Fruit fly (Drosophila melanogaster) whole organism, embryonic: ENCODE data around the gene Claspin.
A peak's percentile ranks its signal among the peaks of the same experiment; 100 is the strongest.

Experiments used
- Awh ChIP-seq: fragments of 200-800 bp; sonication (Bioruptor generic); IDR thresholded peaks from 2 replicates; pipeline ENCODE4, ENCODE4 v1.3.6; 2022; ENCODE audit warnings: missing biosample characterization, missing genetic modification characterization
- Blimp-1 ChIP-seq: fragments of 200-800 bp; sonication (Bioruptor generic); optimal IDR thresholded peaks from 3 replicates; lab custom pipeline; 2018; ENCODE audit warnings: missing biosample characterization, missing genetic modification characterization, mild to moderate bottlenecking, moderate library complexity, missing genetic modification reagents
- CG10565 ChIP-seq: fragments of 200-800 bp; sonication (Bioruptor generic); optimal IDR thresholded peaks from 3 replicates; lab custom pipeline; 2016; ENCODE audit warnings: missing biosample characterization, mild to moderate bottlenecking, missing genetic modification characterization
- CG10959 ChIP-seq: fragments of 200-800 bp; sonication (Bioruptor generic); IDR thresholded peaks from 2 replicates; pipeline ENCODE4 v1.3.6; 2022; ENCODE audit warnings: missing biosample characterization, missing genetic modification characterization
- CG11696 ChIP-seq: fragments of 200-800 bp; sonication (Bioruptor generic); IDR thresholded peaks from 2 replicates; pipeline ENCODE4 v1.3.6; 2022; ENCODE audit warnings: missing biosample characterization, missing genetic modification characterization
- CG1602 ChIP-seq: fragments of 200-800 bp; sonication (Bioruptor generic); optimal IDR thresholded peaks from 3 replicates; lab custom pipeline; 2016; ENCODE audit warnings: missing biosample characterization, missing genetic modification characterization
- CG1603 ChIP-seq: fragments of 200-800 bp; sonication (Bioruptor generic); optimal IDR thresholded peaks from 2 replicates; lab custom pipeline; 2019; ENCODE audit warnings: missing biosample characterization, mild to moderate bottlenecking, missing genetic modification characterization, moderate library complexity
- CG17361 ChIP-seq: fragments of 200-800 bp; sonication (Bioruptor generic); IDR thresholded peaks from 3 replicates; pipeline ENCODE4 v1.3.6; 2022; ENCODE audit warnings: missing biosample characterization, missing genetic modification characterization
- CG1792 ChIP-seq: fragments of 200-800 bp; sonication (Bioruptor generic); optimal IDR thresholded peaks from 2 replicates; lab custom pipeline; 2016; ENCODE audit warnings: missing biosample characterization, missing genetic modification characterization
- CG18476 ChIP-seq: fragments of 200-800 bp; sonication (Bioruptor generic); optimal IDR thresholded peaks from 2 replicates; lab custom pipeline; 2016; ENCODE audit warnings: missing biosample characterization, mild to moderate bottlenecking, missing genetic modification characterization
- CG31441 ChIP-seq: fragments of 200-800 bp; sonication (Bioruptor generic); IDR thresholded peaks from 2 replicates; pipeline ENCODE4 v1.3.6; 2022; ENCODE audit warnings: missing biosample characterization, missing genetic modification characterization
- CG3281 ChIP-seq: fragments of 200-800 bp; sonication (Bioruptor generic); optimal IDR thresholded peaks from 3 replicates; lab custom pipeline; 2017; ENCODE audit warnings: missing biosample characterization, mild to moderate bottlenecking, missing genetic modification characterization
- CG4360 ChIP-seq: fragments of 200-800 bp; sonication (Bioruptor generic); IDR thresholded peaks from 2 replicates; pipeline ENCODE4 v1.3.6; 2022; ENCODE audit warnings: missing biosample characterization, missing genetic modification characterization
- CG5180 ChIP-seq: fragments of 200-800 bp; sonication (Bioruptor generic); optimal IDR thresholded peaks from 3 replicates; lab custom pipeline; 2017; ENCODE audit warnings: missing biosample characterization, missing genetic modification characterization, mild to moderate bottlenecking, moderate library complexity, missing genetic modification reagents
- CG8089 ChIP-seq: fragments of 200-800 bp; sonication (Bioruptor generic); optimal IDR thresholded peaks from 3 replicates; lab custom pipeline; 2016; ENCODE audit warnings: missing biosample characterization, missing genetic modification characterization
- CG8388 ChIP-seq: fragments of 200-800 bp; sonication (Bioruptor generic); optimal IDR thresholded peaks from 2 replicates; lab custom pipeline; 2019; ENCODE audit warnings: missing biosample characterization, mild to moderate bottlenecking, missing genetic modification characterization, moderate library complexity
- CrebB ChIP-seq: fragments of 200-800 bp; sonication (Bioruptor generic); optimal IDR thresholded peaks from 3 replicates; lab custom pipeline; 2018; ENCODE audit warnings: missing biosample characterization, mild to moderate bottlenecking, missing genetic modification characterization
- Dad ChIP-seq: fragments of 200-800 bp; sonication (Bioruptor generic); optimal IDR thresholded peaks from 3 replicates; lab custom pipeline; 2016; ENCODE audit warnings: missing biosample characterization, missing genetic modification characterization
- Deaf1 ChIP-seq: fragments of 200-800 bp; optimal IDR thresholded peaks from 3 replicates; lab custom pipeline; 2019; ENCODE audit warnings: missing biosample characterization, mild to moderate bottlenecking, missing genetic modification characterization, moderate library complexity
- Dfd ChIP-seq, 2 experiments: fragments of >200 bp; optimal IDR thresholded peaks; 2 replicates each; lab custom pipeline; 2017; ENCODE audit warnings: missing biosample characterization in 2 of 2, missing genetic modification characterization in 2 of 2
- Dp ChIP-seq: fragments of 200-800 bp; sonication (Bioruptor generic); optimal IDR thresholded peaks from 2 replicates; lab custom pipeline; 2018; ENCODE audit warnings: missing biosample characterization, mild to moderate bottlenecking, missing genetic modification characterization, moderate library complexity
- Hmx ChIP-seq: fragments of 200-800 bp; sonication (Bioruptor generic); optimal IDR thresholded peaks from 2 replicates; lab custom pipeline; 2016; ENCODE audit warnings: missing biosample characterization, missing genetic modification characterization
- MESR4 ChIP-seq: fragments of 200-800 bp; sonication (Bioruptor generic); optimal IDR thresholded peaks from 2 replicates; lab custom pipeline; 2018; ENCODE audit warnings: missing biosample characterization, mild to moderate bottlenecking, missing genetic modification characterization, moderate library complexity
- Max ChIP-seq: fragments of 200-800 bp; sonication (Bioruptor generic); optimal IDR thresholded peaks from 2 replicates; lab custom pipeline; 2016; ENCODE audit warnings: missing biosample characterization, mild to moderate bottlenecking, missing genetic modification characterization
- NC2β ChIP-seq: fragments of 200-800 bp; sonication (Bioruptor generic); optimal IDR thresholded peaks from 2 replicates; lab custom pipeline; 2016; ENCODE audit warnings: missing biosample characterization, missing genetic modification characterization
- Oaz ChIP-seq: fragments of 200-800 bp; sonication (Bioruptor generic); IDR thresholded peaks from 2 replicates; pipeline ENCODE4 v1.3.6; 2022; ENCODE audit warnings: missing biosample characterization, missing genetic modification characterization
- Ptx1 ChIP-seq: fragments of 200-800 bp; sonication (Bioruptor generic); IDR thresholded peaks from 2 replicates; pipeline ENCODE4 v1.3.6; 2022; ENCODE audit warnings: missing biosample characterization, missing genetic modification characterization
- Sox100B ChIP-seq: fragments of 200-800 bp; sonication (Bioruptor generic); optimal IDR thresholded peaks from 3 replicates; lab custom pipeline; 2018; ENCODE audit warnings: missing biosample characterization, mild to moderate bottlenecking, missing genetic modification characterization
- Taf1 ChIP-seq: fragments of 200-800 bp; sonication (Bioruptor generic); IDR thresholded peaks from 2 replicates; pipeline ENCODE4 v1.3.6; 2022; ENCODE audit warnings: missing biosample characterization, missing genetic modification characterization
- croc ChIP-seq: fragments of 200-800 bp; sonication (Bioruptor generic); conservative IDR thresholded peaks from 3 replicates; pipeline ENCODE4 v1.3.6; 2022; ENCODE audit warnings: missing biosample characterization, missing genetic modification characterization
- ewg ChIP-seq: fragments of 200-800 bp; sonication (Bioruptor generic); optimal IDR thresholded peaks from 3 replicates; lab custom pipeline; 2017; ENCODE audit warnings: mild to moderate bottlenecking, missing biosample characterization, missing genetic modification reagents, missing genetic modification characterization
- ftz-f1 ChIP-seq: fragments of 200-800 bp; sonication (Bioruptor generic); optimal IDR thresholded peaks from 2 replicates; lab custom pipeline; 2016; ENCODE audit warnings: missing biosample characterization, missing genetic modification characterization
- grn ChIP-seq: fragments of 200-800 bp; sonication (Bioruptor generic); optimal IDR thresholded peaks from 3 replicates; lab custom pipeline; 2017; ENCODE audit warnings: missing biosample characterization, missing genetic modification characterization
- gsb-n ChIP-seq: fragments of 200-800 bp; sonication (Bioruptor generic); optimal IDR thresholded peaks from 3 replicates; lab custom pipeline; 2018; ENCODE audit warnings: missing biosample characterization, mild to moderate bottlenecking, missing genetic modification characterization
- h ChIP-seq: fragments of >200 bp; optimal IDR thresholded peaks from 2 replicates; lab custom pipeline; 2017
- hb ChIP-seq: fragments of 200-800 bp; sonication (Bioruptor generic); IDR thresholded peaks from 3 replicates; pipeline ENCODE4 v1.3.6; 2022; ENCODE audit warnings: missing biosample characterization, missing genetic modification characterization; ENCODE audit not compliant: partially characterized antibody
- inv ChIP-seq: fragments of 200-800 bp; sonication (Bioruptor generic); IDR thresholded peaks from 2 replicates; pipeline ENCODE4 v1.3.6; 2022; ENCODE audit warnings: missing biosample characterization, missing genetic modification characterization; ENCODE audit not compliant: partially characterized antibody
- kni ChIP-seq: fragments of 200-800 bp; sonication (Bioruptor generic); optimal IDR thresholded peaks from 3 replicates; lab custom pipeline; 2017; ENCODE audit warnings: mild to moderate bottlenecking, missing biosample characterization, missing genetic modification reagents, missing genetic modification characterization
- nerfin-2 ChIP-seq: fragments of 200-800 bp; sonication (Bioruptor generic); IDR thresholded peaks from 2 replicates; pipeline ENCODE4 v1.3.6; 2022; ENCODE audit warnings: missing biosample characterization, missing genetic modification characterization; ENCODE audit not compliant: partially characterized antibody
- nom ChIP-seq: fragments of 200-800 bp; sonication (Bioruptor generic); optimal IDR thresholded peaks from 2 replicates; lab custom pipeline; 2017; ENCODE audit warnings: missing biosample characterization, missing genetic modification characterization, mild to moderate bottlenecking, moderate library complexity, missing genetic modification reagents
- oc ChIP-seq: fragments of 200-800 bp; sonication (Bioruptor generic); optimal IDR thresholded peaks from 2 replicates; lab custom pipeline; 2018; ENCODE audit warnings: missing biosample characterization, mild to moderate bottlenecking, missing genetic modification characterization, moderate library complexity
- otp ChIP-seq: fragments of 200-800 bp; sonication (Bioruptor generic); IDR thresholded peaks from 3 replicates; pipeline ENCODE4, ENCODE4 v1.3.6; 2022; ENCODE audit warnings: missing biosample characterization, missing genetic modification characterization
- sens ChIP-seq: fragments of 200-800 bp; sonication (Bioruptor generic); peaks from one replicate; lab custom pipeline; 2016; ENCODE audit warnings: missing biosample characterization, missing genetic modification characterization
- sob ChIP-seq: fragments of 200-800 bp; sonication (Bioruptor generic); IDR thresholded peaks from 2 replicates; pipeline ENCODE4 v1.3.6; 2022; ENCODE audit warnings: missing biosample characterization, missing genetic modification characterization
- tin ChIP-seq: fragments of 200-800 bp; sonication (Bioruptor generic); optimal IDR thresholded peaks from 3 replicates; lab custom pipeline; 2016; ENCODE audit warnings: missing biosample characterization, missing genetic modification characterization

Gene Claspin

dm6 chr3L:4264963-4265362 lies 48.3 kb upstream of the Claspin start:
- no peak for TF ChIP-seq Taf1 (GFP tag; lab: Robert Waterston, UW)
- TF ChIP-seq CG1602 (GFP tag; lab: Kevin White, UChicago): no peak
- TF ChIP-seq CG11696 (GFP tag; lab: Robert Waterston, UW): peak; percentile 69
- no peak for TF ChIP-seq Max (GFP tag; lab: Kevin White, UChicago)
- no peak for TF ChIP-seq CG10565 (GFP tag; lab: Kevin White, UChicago)
- TF ChIP-seq CG17361: no peak
- no peak for TF ChIP-seq CrebB (tag; lab: Kevin White, UChicago)
- TF ChIP-seq CG10959 (GFP tag; lab: Robert Waterston, UW): no peak
- TF ChIP-seq croc: no peak
- no peak for TF ChIP-seq Hmx (GFP tag; lab: Kevin White, UChicago)
- TF ChIP-seq sens (GFP tag; lab: Kevin White, UChicago): peak; percentile 6
- no peak for TF ChIP-seq Ptx1 (GFP tag; lab: Robert Waterston, UW)
- 0 out of 2 replicates have a peak, but pooled peaks have one; percentile 21 for TF ChIP-seq nerfin-2
- TF ChIP-seq Dp (GFP tag; lab: Kevin White, UChicago): no peak
- no peak for TF ChIP-seq Dad (GFP tag; lab: Kevin White, UChicago)
- TF ChIP-seq, all 482 proteins: peak for 3

dm6 chr3L:4265836-4266235 lies 47.4 kb upstream of the Claspin start:
- no peak for TF ChIP-seq CG5180 (GFP tag; lab: Kevin White, UChicago)
- TF ChIP-seq grn (GFP tag; lab: Kevin White, UChicago): peak; percentile 1
- TF ChIP-seq Blimp-1 (GFP tag; lab: Kevin White, UChicago): peak; percentile 88
- TF ChIP-seq Awh (GFP tag; lab: Robert Waterston, UW): 0 out of 2 replicates have a peak, but pooled peaks have one; percentile 54

dm6 chr3L:4267403-4267802 lies 45.9 kb upstream of the Claspin start, which contains the start of gene CG33764:
TSS of gene CG33764 (minus strand) at chr3L:4267503.
- TF ChIP-seq tin (GFP tag; lab: Kevin White, UChicago) (no peak), CG1603 (tag; lab: Kevin White, UChicago) (no peak), ftz-f1 (no peak), CG1792 (GFP tag; lab: Kevin White, UChicago) (no peak), inv (GFP tag; lab: Robert Waterston, UW) (no peak), h (lab: Kevin White, UChicago) (no peak)

dm6 chr3L:4269208-4269607 lies 44.1 kb upstream of the Claspin start:
- TF ChIP-seq Blimp-1 (GFP tag; lab: Kevin White, UChicago) (peak; percentile 98), CG8388 (no peak), oc (tag; lab: Kevin White, UChicago) (peak; percentile 69), kni (GFP tag; lab: Kevin White, UChicago) (peak; percentile 31), Dfd (GFP tag; optimal IDR thresholded peaks at IDR 0.05; lab: Kevin White, UChicago) (no peak), grn (GFP tag; lab: Kevin White, UChicago) (peak; percentile 22)

- TF ChIP-seq CG18476 (GFP tag; lab: Kevin White, UChicago) (peak; percentile 35), sob (GFP tag; lab: Robert Waterston, UW) (peak; percentile 61; the same call in 1 of the 2 replicates), CG8089 (GFP tag; lab: Kevin White, UChicago) (no peak), CG3281 (GFP tag; lab: Kevin White, UChicago) (peak; percentile 75), CG4360 (GFP tag; lab: Robert Waterston, UW) (no peak), hb (GFP tag; lab: Robert Waterston, UW) (no peak), MESR4 (no peak), Sox100B (peak; percentile 84), CG11696 (GFP tag; lab: Robert Waterston, UW) (peak; percentile 85), NC2β (no peak), gsb-n (tag; lab: Kevin White, UChicago) (peak; percentile 61), Oaz (GFP tag; lab: Robert Waterston, UW) (peak; percentile 31; the same call in 1 of the 2 replicates), otp (GFP tag; lab: Robert Waterston, UW) (no peak), ewg (peak; percentile 46), CG31441 (GFP tag; lab: Robert Waterston, UW) (peak; percentile 86), nom (GFP tag; lab: Kevin White, UChicago) (peak; percentile 48), Deaf1 (tag; lab: Kevin White, UChicago) (no peak)
These were observed 43.4 kb upstream of the Claspin start for dm6 chr3L:4269920-4270319.
